Fruit fly (Drosophila melanogaster): ENCODE data around the gene eIF3a.

Gene eIF3a

dm6 chr3R:4394654-4395581 lies 38.8 kb downstream of the eIF3a start (continued):
- peak; percentile 75 for TF ChIP-seq CG15601 (tag; optimal IDR thresholded peaks at IDR 0.05)
- TF ChIP-seq Nf-YC (tag; optimal IDR thresholded peaks at IDR 0.05), result peak; percentile 64
- TF ChIP-seq unpg (GFP tag; optimal IDR thresholded peaks at IDR 0.05), result peak; percentile 90
- TF ChIP-seq ash1 (GFP tag; optimal IDR thresholded peaks at IDR 0.05), result peak; percentile 4
- TF ChIP-seq CG3726 (GFP tag; IDR thresholded peaks at IDR 0.05), result peak; percentile 75
- peak; percentile 95 for TF ChIP-seq Atf6 (GFP tag; IDR thresholded peaks at IDR 0.05)
- peak; percentile 82 for TF ChIP-seq Asciz (GFP tag; optimal IDR thresholded peaks at IDR 0.05)
- TF ChIP-seq pum (GFP tag; optimal IDR thresholded peaks at IDR 0.05), result peak; percentile 83
- peak; percentile 87 for TF ChIP-seq zfh1 (GFP tag; IDR thresholded peaks at IDR 0.05)
- peak; percentile 53; the same call in 1 of the 2 replicates for TF ChIP-seq sens-2 (GFP tag; IDR thresholded peaks at IDR 0.05)
- TF ChIP-seq Sox102F (GFP tag; optimal IDR thresholded peaks at IDR 0.05), result peak; percentile 93
- peak; percentile 92 for TF ChIP-seq CG11504 (tag; optimal IDR thresholded peaks at IDR 0.05)
- peak; percentile 51 for TF ChIP-seq Lhr (GFP tag; optimal IDR thresholded peaks at IDR 0.05)
- peak; percentile 46 for TF ChIP-seq gcm2 (GFP tag; optimal IDR thresholded peaks at IDR 0.05)
- peak; percentile 90 for TF ChIP-seq org-1 (GFP tag; optimal IDR thresholded peaks at IDR 0.05)
- peak; percentile 91 for TF ChIP-seq Ptx1 (GFP tag; IDR thresholded peaks at IDR 0.05)
- peak; percentile 86 for TF ChIP-seq CG14050 (GFP tag; IDR thresholded peaks at IDR 0.05)
- TF ChIP-seq CG16813 (GFP tag; IDR thresholded peaks at IDR 0.05; ENCODE audit: partially characterized antibody), result no peak
- peak; percentile 82 for TF ChIP-seq ab (GFP tag; optimal IDR thresholded peaks at IDR 0.05)
- TF ChIP-seq kah (GFP tag; optimal IDR thresholded peaks at IDR 0.05), result peak; percentile 57
- TF ChIP-seq sob (GFP tag; IDR thresholded peaks at IDR 0.05), result peak; percentile 88
- no peak for TF ChIP-seq HLH4C (GFP tag; IDR thresholded peaks at IDR 0.05; ENCODE audit: partially characterized antibody)
- TF ChIP-seq toy (GFP tag; IDR thresholded peaks at IDR 0.05), result no peak
- TF ChIP-seq Xrp1 (GFP tag; IDR thresholded peaks at IDR 0.05), result peak; percentile 84
- no peak for TF ChIP-seq HLHmδ (GFP tag; optimal IDR thresholded peaks at IDR 0.05)
- TF ChIP-seq caup (GFP tag; optimal IDR thresholded peaks at IDR 0.05; ENCODE audit: severe bottlenecking), result peak; percentile 87
- TF ChIP-seq exex (tag; optimal IDR thresholded peaks at IDR 0.05), result peak; percentile 78
- TF ChIP-seq dmrt99B (tag; optimal IDR thresholded peaks at IDR 0.05), result peak; percentile 91
- peak; percentile 76; the same call in 1 of the 2 replicates for TF ChIP-seq ara (GFP tag; IDR thresholded peaks at IDR 0.05)
- no peak for TF ChIP-seq Jarid2 (GFP tag; optimal IDR thresholded peaks at IDR 0.05)
- TF ChIP-seq CG34376 (GFP tag; optimal IDR thresholded peaks at IDR 0.05), result peak; percentile 70
- peak; percentile 58 for TF ChIP-seq CG11085 (GFP tag; IDR thresholded peaks at IDR 0.05)
- TF ChIP-seq Med (GFP tag), result peak; percentile 98
- TF ChIP-seq fd102C (GFP tag; optimal IDR thresholded peaks at IDR 0.05), result no peak
- peak; percentile 70 for TF ChIP-seq CG11723 (GFP tag; optimal IDR thresholded peaks at IDR 0.05)
- TF ChIP-seq CG10565 (GFP tag; optimal IDR thresholded peaks at IDR 0.05), result peak; percentile 7
- TF ChIP-seq Scr (GFP tag; IDR thresholded peaks at IDR 0.05; ENCODE audit: partially characterized antibody), result no peak
- no peak for TF ChIP-seq tna (GFP tag; IDR thresholded peaks at IDR 0.05; ENCODE audit: partially characterized antibody)
- no peak for TF ChIP-seq CkIIα-i1 (GFP tag; IDR thresholded peaks at IDR 0.05)
- TF ChIP-seq CG2120 (GFP tag; optimal IDR thresholded peaks at IDR 0.05), result peak; percentile 93
- peak; percentile 89 for TF ChIP-seq grn (GFP tag; optimal IDR thresholded peaks at IDR 0.05)
- peak; percentile 70; the same call in 1 of the 2 replicates for TF ChIP-seq Taf1 (GFP tag; IDR thresholded peaks at IDR 0.05)
- TF ChIP-seq ERR (GFP tag; optimal IDR thresholded peaks at IDR 0.05), result peak; percentile 86
- peak; percentile 69 for TF ChIP-seq trh (GFP tag; optimal IDR thresholded peaks at IDR 0.05)
- TF ChIP-seq CG17361 (GFP tag; IDR thresholded peaks at IDR 0.05), result peak; percentile 83
- TF ChIP-seq Hr78 (GFP tag; optimal IDR thresholded peaks at IDR 0.05), result no peak
- peak; percentile 67 for TF ChIP-seq danr (GFP tag; IDR thresholded peaks at IDR 0.05)
- TF ChIP-seq CG9876 (GFP tag; optimal IDR thresholded peaks at IDR 0.05), result peak; percentile 81

Data from whole organism, embryonic.